Fruit fly (Drosophila melanogaster) whole organism: Measurements from ENCODE around the gene CG13364.

Experiments
- CG8478 ChIP-seq: fragments of >200 bp; optimal IDR thresholded peaks from 2 replicates; lab custom pipeline; 2018; ENCODE audit warnings: inconsistent platforms
- Dll ChIP-seq: fragments of >200 bp; optimal IDR thresholded peaks from 2 replicates; lab custom pipeline; 2017
- pan ChIP-seq: fragments of >200 bp; optimal IDR thresholded peaks from 2 replicates; lab custom pipeline; 2017
- usp ChIP-seq: fragments of >200 bp; optimal IDR thresholded peaks from 2 replicates; lab custom pipeline; 2017; ENCODE audit warnings: missing biosample characterization, missing genetic modification characterization, mixed read lengths

DNA sequence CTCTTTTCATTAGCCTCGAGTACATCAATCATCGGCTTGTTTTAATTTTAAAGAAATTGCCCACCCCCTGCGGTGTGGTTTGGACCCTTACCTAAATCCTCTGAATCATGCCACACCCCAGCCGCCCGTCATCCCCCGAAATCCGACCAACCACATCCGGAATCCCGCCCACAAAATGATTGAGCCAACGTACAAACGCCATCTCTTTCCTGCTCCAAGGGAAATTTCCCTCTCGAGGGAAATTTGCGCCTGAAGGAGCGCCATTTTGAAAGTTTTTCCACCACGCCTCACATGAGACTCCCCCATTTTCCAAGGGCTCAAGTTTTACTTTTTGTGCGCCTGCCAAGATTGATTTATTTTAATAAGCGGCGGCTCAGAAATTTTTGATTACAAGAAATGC is 15.0 kb downstream of the CG13364 start:
- TF ChIP-seq usp (GFP tag; lab: Kevin White, UChicago) (no peak), pan (lab: Kevin White, UChicago) (no peak), Dll (no peak), CG8478 (lab: Kevin White, UChicago) (no peak)
